Worm (Caenorhabditis elegans) whole organism, midembryonic: Measurements from ENCODE around the gene gop-3.

ENCODE experiments used
- T22C8.4 ChIP-seq: fragments of 200-800 bp; sonication (Bioruptor generic); IDR thresholded peaks from 2 replicates; pipeline ENCODE4 v1.3.6; 2022; ENCODE audit warnings: missing genetic modification characterization, missing compliant biosample characterization
- cog-1 ChIP-seq: sonication (generic microtip); optimal IDR thresholded peaks from 2 replicates; lab custom pipeline; 2016; ENCODE audit warnings: missing genetic modification characterization, missing compliant biosample characterization
- flt-1 ChIP-seq: fragments of 200-800 bp; sonication (Bioruptor generic); IDR thresholded peaks from 2 replicates; pipeline ENCODE4 v1.3.6; 2022; ENCODE audit warnings: missing genetic modification characterization, missing compliant biosample characterization
- klf-2 ChIP-seq: fragments of 200-800 bp; sonication (Bioruptor generic); conservative IDR thresholded peaks from 2 replicates; pipeline ENCODE4 v1.3.6; 2022; ENCODE audit warnings: missing genetic modification reagents, missing genetic modification characterization, missing compliant biosample characterization
- med-1 ChIP-seq: sonication (generic microtip); optimal IDR thresholded peaks from 2 replicates; lab custom pipeline; 2017; ENCODE audit warnings: missing genetic modification characterization, mild to moderate bottlenecking, missing compliant biosample characterization, antibody characterized with exemption, missing genetic modification reagents; ENCODE audit not compliant: insufficient read depth
- ref-1 ChIP-seq: fragments of 200-800 bp; sonication (Bioruptor generic); conservative IDR thresholded peaks from 2 replicates; pipeline ENCODE4 v1.3.6; 2022; ENCODE audit warnings: missing genetic modification reagents, missing genetic modification characterization, missing compliant biosample characterization
- tab-1 ChIP-seq: fragments of 200-800 bp; sonication (Bioruptor generic); IDR thresholded peaks from 2 replicates; pipeline ENCODE4 v1.3.6; 2022; ENCODE audit warnings: missing genetic modification characterization, missing compliant biosample characterization
- ztf-23 ChIP-seq: fragments of 200-800 bp; sonication (Bioruptor generic); IDR thresholded peaks from 2 replicates; pipeline ENCODE4 v1.3.6; 2022; ENCODE audit warnings: missing genetic modification reagents, missing genetic modification characterization, missing compliant biosample characterization
- ztf-29 ChIP-seq: fragments of 200-800 bp; sonication (Bioruptor generic); IDR thresholded peaks from 2 replicates; pipeline ENCODE4 v1.3.6; 2022; ENCODE audit warnings: missing genetic modification reagents, missing genetic modification characterization, missing compliant biosample characterization

gop-3 gene

DNA sequence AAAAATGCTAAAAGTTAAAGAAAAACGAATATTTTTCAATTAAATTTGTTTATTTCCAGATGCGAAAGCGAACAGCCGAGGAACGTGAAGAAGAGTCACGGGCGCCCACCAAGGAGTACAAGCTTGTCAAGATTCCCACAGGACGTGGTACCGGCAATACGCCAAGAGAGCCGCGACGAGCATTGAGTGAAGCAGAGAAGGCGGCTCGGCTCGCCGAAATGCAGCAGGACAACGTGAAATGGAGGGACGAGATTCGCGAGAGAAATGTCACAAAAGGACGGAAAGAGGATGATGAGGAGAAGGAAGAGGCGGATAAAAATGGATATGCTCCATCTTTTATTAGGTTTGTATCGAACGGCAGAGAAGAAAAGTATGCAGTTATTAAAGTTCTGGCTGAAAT, 49.9 kb downstream of the gop-3 start:
- TF ChIP-seq ztf-23 (GFP tag; lab: Robert Waterston, UW) = no peak
- no peak for TF ChIP-seq cog-1 (tag; lab: Kevin White, UChicago)
- TF ChIP-seq T22C8.4 (GFP tag; lab: Robert Waterston, UW) = no peak
- no peak for TF ChIP-seq tab-1 (GFP tag; lab: Robert Waterston, UW)
- no peak for TF ChIP-seq klf-2
- no peak for TF ChIP-seq ztf-29
- no peak for TF ChIP-seq ref-1 (GFP tag; lab: Robert Waterston, UW)

DNA sequence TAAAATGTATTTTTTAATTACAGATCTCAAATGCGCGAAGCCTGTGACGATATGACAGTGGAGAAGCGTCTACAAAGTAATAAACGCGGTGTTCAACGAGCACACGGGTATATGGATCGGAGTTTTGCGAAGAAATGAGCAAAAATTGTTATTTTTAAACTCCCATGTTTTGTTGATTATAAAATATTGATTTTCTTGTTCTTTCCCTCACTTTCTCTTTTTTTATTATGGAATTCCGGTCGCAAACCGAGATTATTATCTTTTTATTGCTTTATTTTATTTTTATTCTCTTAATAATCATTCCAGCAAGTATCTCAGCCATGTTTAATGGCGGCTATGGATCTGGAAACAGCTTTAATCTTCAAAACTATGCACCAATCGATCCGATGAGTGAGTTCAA, 50.4 kb downstream of the gop-3 start, which contains the start of gene pqe-1:
Gene pqe-1, plus strand, starts transcription at position 301 of the 400 bp plus-strand sequence.
- no peak for TF ChIP-seq T22C8.4 (GFP tag; lab: Robert Waterston, UW)
- no peak for TF ChIP-seq ztf-23 (GFP tag; lab: Robert Waterston, UW)
- TF ChIP-seq flt-1 (GFP tag; lab: Robert Waterston, UW) = no peak
- TF ChIP-seq med-1 (GFP tag; lab: Kevin White, UChicago) = no peak
